Fruit fly (Drosophila melanogaster) whole organism, prepupa: ENCODE results near the gene blot.

ENCODE experiments used
- Blimp-1 ChIP-seq: fragments of 200-800 bp; sonication (Bioruptor generic); optimal IDR thresholded peaks from 3 replicates; lab custom pipeline; 2017; ENCODE audit warnings: missing biosample characterization, missing genetic modification characterization, mild to moderate bottlenecking, moderate library complexity, missing genetic modification reagents
- CG11294 ChIP-seq: fragments of 200-800 bp; sonication (Bioruptor generic); IDR thresholded peaks from 2 replicates; pipeline ENCODE4 v1.3.6; 2022; ENCODE audit warnings: missing biosample characterization, missing genetic modification characterization
- CG11762 ChIP-seq: fragments of 200-800 bp; sonication (Bioruptor generic); optimal IDR thresholded peaks from 3 replicates; lab custom pipeline; 2016; ENCODE audit warnings: missing biosample characterization, missing genetic modification characterization; ENCODE audit not compliant: insufficient read depth
- CG11902 ChIP-seq: fragments of 200-800 bp; sonication (Bioruptor generic); optimal IDR thresholded peaks from 3 replicates; lab custom pipeline; 2016; ENCODE audit warnings: missing biosample characterization, missing genetic modification characterization
- CG1621 ChIP-seq: fragments of 200-800 bp; sonication (Bioruptor generic); optimal IDR thresholded peaks from 3 replicates; lab custom pipeline; 2018; ENCODE audit warnings: missing biosample characterization, mild to moderate bottlenecking, missing genetic modification characterization
- CG16779 ChIP-seq: fragments of 200-800 bp; sonication (Bioruptor generic); optimal IDR thresholded peaks from 3 replicates; lab custom pipeline; 2017; ENCODE audit warnings: missing biosample characterization, mild to moderate bottlenecking, missing genetic modification characterization
- CG32006 ChIP-seq: fragments of 200-800 bp; sonication (Bioruptor generic); optimal IDR thresholded peaks from 3 replicates; lab custom pipeline; 2017; ENCODE audit warnings: missing biosample characterization, mild to moderate bottlenecking, missing genetic modification characterization
- CG34406 ChIP-seq: fragments of 200-800 bp; sonication (Bioruptor generic); optimal IDR thresholded peaks from 3 replicates; lab custom pipeline; 2016; ENCODE audit warnings: missing biosample characterization, missing genetic modification characterization
- CG4318 ChIP-seq: fragments of 200-800 bp; sonication (Bioruptor generic); optimal IDR thresholded peaks from 3 replicates; lab custom pipeline; 2017; ENCODE audit warnings: missing biosample characterization, mild to moderate bottlenecking, missing genetic modification characterization
- CG6276 ChIP-seq: fragments of 200-800 bp; sonication (Bioruptor generic); optimal IDR thresholded peaks from 2 replicates; lab custom pipeline; 2017; ENCODE audit warnings: missing biosample characterization, mild to moderate bottlenecking, missing genetic modification characterization
- CG6792 ChIP-seq: fragments of 200-800 bp; sonication (Bioruptor generic); optimal IDR thresholded peaks from 3 replicates; lab custom pipeline; 2016; ENCODE audit warnings: missing biosample characterization, missing genetic modification characterization
- CG6854 ChIP-seq: fragments of 200-800 bp; sonication (Bioruptor generic); optimal IDR thresholded peaks from 2 replicates; lab custom pipeline; 2017; ENCODE audit warnings: missing biosample characterization, mild to moderate bottlenecking, missing genetic modification characterization
- CG7368 ChIP-seq: fragments of 200-800 bp; sonication (Bioruptor generic); optimal IDR thresholded peaks from 3 replicates; lab custom pipeline; 2016; ENCODE audit warnings: missing biosample characterization, missing genetic modification characterization
- CG8319 ChIP-seq: fragments of 200-800 bp; sonication (Bioruptor generic); optimal IDR thresholded peaks from 3 replicates; lab custom pipeline; 2016; ENCODE audit warnings: missing biosample characterization, missing genetic modification characterization
- CG9139 ChIP-seq: fragments of 200-800 bp; sonication (Bioruptor generic); optimal IDR thresholded peaks from 3 replicates; lab custom pipeline; 2017; ENCODE audit warnings: missing biosample characterization, mild to moderate bottlenecking, missing genetic modification characterization
- Eip78C ChIP-seq: fragments of 200-800 bp; sonication (Bioruptor generic); peaks from one replicate; lab custom pipeline; 2016; ENCODE audit warnings: missing biosample characterization, missing genetic modification characterization
- Eip93F ChIP-seq: fragments of 200-800 bp; sonication (Bioruptor generic); optimal IDR thresholded peaks from 2 replicates; lab custom pipeline; 2016; ENCODE audit warnings: missing biosample characterization, mild to moderate bottlenecking, missing genetic modification characterization
- Lpt ChIP-seq: fragments of 200-800 bp; sonication (Bioruptor generic); optimal IDR thresholded peaks from 3 replicates; lab custom pipeline; 2016; ENCODE audit warnings: missing biosample characterization, missing genetic modification characterization
- OdsH ChIP-seq: fragments of 200-800 bp; sonication (Bioruptor generic); optimal IDR thresholded peaks from 3 replicates; lab custom pipeline; 2016; ENCODE audit warnings: missing biosample characterization, missing genetic modification characterization
- Smox ChIP-seq: fragments of 200-800 bp; sonication (Bioruptor generic); optimal IDR thresholded peaks from 3 replicates; lab custom pipeline; 2016; ENCODE audit warnings: missing biosample characterization, missing genetic modification characterization
- Sox102F ChIP-seq: fragments of 200-800 bp; sonication (Bioruptor generic); optimal IDR thresholded peaks from 2 replicates; lab custom pipeline; 2016; ENCODE audit warnings: missing biosample characterization, mild to moderate bottlenecking, missing genetic modification characterization
- acj6 ChIP-seq: fragments of 200-800 bp; sonication (Bioruptor generic); optimal IDR thresholded peaks from 3 replicates; lab custom pipeline; 2016; ENCODE audit warnings: missing biosample characterization, missing genetic modification characterization
- cyc ChIP-seq: fragments of 200-800 bp; sonication (Bioruptor generic); optimal IDR thresholded peaks from 3 replicates; lab custom pipeline; 2016; ENCODE audit warnings: missing biosample characterization, missing genetic modification characterization
- fd59A ChIP-seq: fragments of 200-800 bp; sonication (Bioruptor generic); optimal IDR thresholded peaks from 2 replicates; lab custom pipeline; 2017; ENCODE audit warnings: missing biosample characterization, mild to moderate bottlenecking, missing genetic modification characterization, missing genetic modification reagents
- fd85E ChIP-seq: fragments of 200-800 bp; sonication (Bioruptor generic); optimal IDR thresholded peaks from 3 replicates; lab custom pipeline; 2016; ENCODE audit warnings: missing biosample characterization, missing genetic modification characterization
- fkh ChIP-seq: fragments of 200-800 bp; sonication (Bioruptor generic); optimal IDR thresholded peaks from 3 replicates; lab custom pipeline; 2017; ENCODE audit warnings: missing biosample characterization, mild to moderate bottlenecking, missing genetic modification characterization, moderate library complexity
- salr ChIP-seq, 2 experiments: fragments of 200-800 bp; sonication (Bioruptor generic); optimal IDR thresholded peaks; 3 replicates each; lab custom pipeline; 2016 to 2018; ENCODE audit warnings: missing biosample characterization in 2 of 2, missing genetic modification characterization in 2 of 2, mild to moderate bottlenecking in 1 of 2
- ss ChIP-seq, 2 experiments: fragments of 200-800 bp; sonication (Bioruptor generic); optimal IDR thresholded peaks; 2 replicates in 1 of 2; 3 replicates in 1 of 2; lab custom pipeline; 2017 to 2018; ENCODE audit warnings: mild to moderate bottlenecking in 2 of 2, missing biosample characterization in 2 of 2, missing genetic modification characterization in 2 of 2, moderate library complexity in 1 of 2
- svp ChIP-seq: fragments of 200-800 bp; sonication (Bioruptor generic); peaks from one replicate; lab custom pipeline; 2016; ENCODE audit warnings: missing biosample characterization, missing genetic modification characterization
- topi ChIP-seq: fragments of 200-800 bp; sonication (Bioruptor generic); optimal IDR thresholded peaks from 3 replicates; lab custom pipeline; 2016; ENCODE audit warnings: missing biosample characterization, missing genetic modification characterization
- vri ChIP-seq: fragments of 200-800 bp; sonication (Bioruptor generic); optimal IDR thresholded peaks from 3 replicates; lab custom pipeline; 2016; ENCODE audit warnings: missing biosample characterization, mild to moderate bottlenecking, missing genetic modification characterization

Gene blot

DNA sequence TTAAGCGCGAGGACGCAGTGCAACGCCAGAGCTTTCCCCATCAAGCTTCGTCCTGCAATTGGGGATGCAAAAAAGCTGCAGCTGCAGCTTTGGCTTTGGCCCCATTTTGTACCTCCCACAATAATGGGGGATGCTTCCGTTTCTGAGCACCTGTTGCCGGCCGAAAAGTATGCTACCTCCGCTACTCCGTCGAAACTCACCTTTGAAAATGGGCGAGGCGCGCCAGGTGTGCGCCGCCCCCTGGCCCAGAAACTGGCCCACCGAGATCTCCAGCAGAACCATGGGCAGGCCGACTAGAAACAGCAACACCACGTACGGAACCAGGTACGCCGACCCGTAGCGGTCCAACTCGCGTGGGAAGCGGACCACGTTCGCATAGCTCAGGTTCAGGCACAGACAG is 19.9 kb downstream of the blot start:
- no peak for TF ChIP-seq fd85E (GFP tag; lab: Kevin White, UChicago)
- no peak for TF ChIP-seq Lpt (GFP tag; lab: Kevin White, UChicago)
- no peak for TF ChIP-seq OdsH (GFP tag; lab: Kevin White, UChicago)
- no peak for TF ChIP-seq CG7368 (GFP tag; lab: Kevin White, UChicago)
- TF ChIP-seq CG6276 (GFP tag; lab: Kevin White, UChicago): no peak
- TF ChIP-seq CG4318: no peak
- no peak for TF ChIP-seq CG11762 (GFP tag; lab: Kevin White, UChicago)
- TF ChIP-seq CG6854 (GFP tag; lab: Kevin White, UChicago): no peak
- no peak for TF ChIP-seq Eip93F (GFP tag; lab: Kevin White, UChicago)
- TF ChIP-seq CG6792 (GFP tag; lab: Kevin White, UChicago): no peak
- TF ChIP-seq CG34406 (GFP tag; lab: Kevin White, UChicago): no peak
- TF ChIP-seq, all 60 proteins: peak for 0

DNA sequence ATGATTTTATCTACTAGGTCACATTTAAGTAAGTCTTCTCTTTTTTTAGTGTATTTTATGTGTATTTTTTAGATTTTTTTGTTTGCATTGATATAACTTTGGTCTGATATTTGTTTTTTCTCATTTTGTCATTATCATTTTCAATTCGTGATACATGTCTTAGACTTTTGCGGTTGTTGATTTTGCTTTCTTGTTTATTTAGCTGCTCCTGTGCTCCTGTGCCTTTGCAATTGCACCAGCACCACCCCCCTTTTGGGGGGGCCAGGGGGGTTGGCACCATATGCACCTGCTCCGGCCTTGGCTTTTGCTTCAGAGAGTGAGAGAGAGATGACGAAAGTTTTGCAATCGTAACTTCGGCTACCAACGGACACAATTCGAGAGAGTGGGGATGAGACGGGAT is 20.4 kb downstream of the blot start:
- no peak for TF ChIP-seq cyc (GFP tag; lab: Kevin White, UChicago)
- peak; percentile 3 for TF ChIP-seq fd59A (GFP tag; lab: Kevin White, UChicago)

dm6 chr3L:17399014-17399413 is 22.3 kb downstream of the blot start:
- no peak for TF ChIP-seq CG11902 (GFP tag; lab: Kevin White, UChicago)
- no peak for TF ChIP-seq ss (GFP tag; optimal IDR thresholded peaks at IDR 0.05; lab: Kevin White, UChicago)
- no peak for TF ChIP-seq topi (GFP tag; lab: Kevin White, UChicago)
- TF ChIP-seq Lpt (GFP tag; lab: Kevin White, UChicago): no peak
- no peak for TF ChIP-seq CG9139
- no peak for TF ChIP-seq salr (GFP tag; optimal IDR thresholded peaks at IDR 0.05; lab: Kevin White, UChicago)
- no peak for TF ChIP-seq fkh
- no peak for TF ChIP-seq CG1621 (tag; lab: Kevin White, UChicago)

- no peak for TF ChIP-seq acj6 (GFP tag; lab: Kevin White, UChicago)
Observed at dm6 chr3L:17394435-17395017, 26.8 kb downstream of the blot start.

- TF ChIP-seq ss (GFP tag; optimal IDR thresholded peaks at IDR 0.05; lab: Kevin White, UChicago): no peak
- TF ChIP-seq CG4318: no peak
- no peak for TF ChIP-seq vri (GFP tag; lab: Kevin White, UChicago)
- TF ChIP-seq Eip78C (GFP tag; lab: Kevin White, UChicago): peak; percentile 6
- no peak for TF ChIP-seq Sox102F (GFP tag; lab: Kevin White, UChicago)
- TF ChIP-seq CG8319 (GFP tag; lab: Kevin White, UChicago): no peak
- no peak for TF ChIP-seq CG16779 (tag; lab: Kevin White, UChicago)
- no peak for TF ChIP-seq CG32006 (GFP tag; lab: Kevin White, UChicago)
Observed at dm6 chr3L:17393098-17393497, 28.2 kb downstream of the blot start.

DNA sequence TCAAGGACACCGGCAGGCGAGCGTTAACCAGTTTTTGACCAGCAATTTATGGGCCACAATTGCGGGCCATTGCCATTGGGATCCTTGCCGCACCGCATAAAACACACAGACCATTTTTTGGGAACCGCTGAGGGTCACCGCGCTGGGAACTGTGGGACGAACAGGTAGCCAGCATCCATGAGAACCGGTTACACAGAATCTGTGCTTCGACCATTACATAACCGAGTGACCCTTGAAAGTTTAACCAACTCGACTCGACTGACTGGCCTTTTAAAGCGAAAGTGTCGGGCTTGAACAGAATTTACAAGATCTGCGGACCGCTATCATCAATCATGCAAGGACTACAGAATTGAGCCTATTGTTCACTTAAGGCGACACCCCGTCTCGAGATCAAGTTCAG is 28.9 kb downstream of the blot start:
- TF ChIP-seq vri (GFP tag; lab: Kevin White, UChicago) (peak; percentile 87), Blimp-1 (GFP tag; lab: Kevin White, UChicago) (peak; percentile 70), CG11294 (GFP tag; lab: Robert Waterston, UW) (no peak), Eip78C (GFP tag; lab: Kevin White, UChicago) (peak; percentile 23), svp (peak; percentile 27), CG6854 (GFP tag; lab: Kevin White, UChicago) (no peak), Smox (GFP tag; lab: Kevin White, UChicago) (no peak)
- TF ChIP-seq, all 60 proteins: peak for 4
